Worm (Caenorhabditis elegans) whole organism, L4/young adult: Measurements from ENCODE around the gene F25H9.2.
"Not testable (repeated sequence)": the region's sequence is repeated elsewhere in the genome, so short reads cannot be mapped to it uniquely, and the experiment has no call there.

Experiments used
- W03F9.2 ChIP-seq: fragments of 150-350 bp; optimal IDR thresholded peaks from 2 replicates; lab custom pipeline; 2014; ENCODE audit warnings: missing biosample characterization, missing genetic modification characterization
- dao-5 ChIP-seq: sonication (generic microtip); optimal IDR thresholded peaks from 2 replicates; lab custom pipeline; 2016; ENCODE audit warnings: missing genotype, missing genetic modification characterization, moderate library complexity, missing compliant biosample characterization
- him-1 ChIP-seq: sonication (generic microtip); optimal IDR thresholded peaks from 2 replicates; lab custom pipeline; 2016; ENCODE audit warnings: missing genotype, missing genetic modification reagents, missing genetic modification characterization, missing compliant biosample characterization

F25H9.2 gene

DNA sequence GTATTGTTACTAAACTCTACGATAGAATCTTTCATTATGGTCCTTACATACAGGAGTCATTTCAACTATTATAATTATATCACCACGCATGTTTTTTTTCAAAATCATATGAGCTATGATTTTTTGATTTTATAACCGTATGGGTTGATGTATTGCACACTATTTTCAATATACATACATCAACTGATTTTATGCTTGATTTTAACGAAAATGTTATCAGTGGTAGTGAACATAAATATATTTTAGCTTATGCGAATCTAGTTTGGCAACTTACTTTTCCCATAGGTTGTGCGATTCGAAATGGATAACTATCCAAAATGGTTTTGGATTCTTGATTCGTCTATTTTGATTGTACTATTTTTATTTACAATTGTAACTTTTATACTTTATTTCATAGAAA, 34.3 kb upstream of the F25H9.2 start, which contains the start of gene srv-10:
Gene srv-10, plus strand, starts transcription at position 301 of the 400 bp plus-strand sequence.
- no peak for TF ChIP-seq dao-5 (tag; lab: Kevin White, UChicago)
- TF ChIP-seq W03F9.2 (tag; lab: Kevin White, UChicago), result no peak
- no peak for TF ChIP-seq him-1 (tag; lab: Kevin White, UChicago)

ce11 chrV:13426764-13427163, 31.1 kb upstream of the F25H9.2 start, which contains the start of gene srd-18:
srd-18 (minus strand) TSS chrV:13426864.
- TF ChIP-seq W03F9.2 (tag; lab: Kevin White, UChicago), result no peak
- TF ChIP-seq him-1 (tag; lab: Kevin White, UChicago), result no peak
- TF ChIP-seq dao-5 (tag; lab: Kevin White, UChicago), result no peak

- no peak for TF ChIP-seq W03F9.2 (tag; lab: Kevin White, UChicago)
- no peak for TF ChIP-seq dao-5 (tag; lab: Kevin White, UChicago)
- no peak for TF ChIP-seq him-1 (tag; lab: Kevin White, UChicago)
Observed at ce11 chrV:13427378-13427777, 30.5 kb upstream of the F25H9.2 start.

DNA sequence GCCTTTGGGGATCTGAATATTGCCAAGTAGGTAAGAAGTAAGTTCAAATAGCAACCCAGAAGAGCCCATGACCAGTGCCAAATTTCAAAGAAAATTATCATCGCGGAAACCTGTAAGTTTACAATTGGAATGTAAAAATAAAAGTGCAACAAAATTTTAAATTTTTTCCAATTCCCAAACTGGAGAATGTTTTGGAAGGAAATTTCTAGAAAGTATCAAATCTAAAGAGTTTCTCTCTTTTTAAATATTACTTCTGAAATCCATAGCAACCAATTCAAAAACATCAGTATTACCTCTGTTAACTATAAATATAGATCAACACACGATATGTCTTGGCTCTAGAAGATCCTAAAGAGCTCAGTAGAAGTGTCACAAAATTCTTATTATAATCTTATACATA, 29.2 kb upstream of the F25H9.2 start, which contains the start of gene srd-19:
Gene srd-19, minus strand, starts transcription at position 101 of the 400 bp plus-strand sequence.
- no peak for TF ChIP-seq him-1 (tag; lab: Kevin White, UChicago)
- no peak for TF ChIP-seq dao-5 (tag; lab: Kevin White, UChicago)

DNA sequence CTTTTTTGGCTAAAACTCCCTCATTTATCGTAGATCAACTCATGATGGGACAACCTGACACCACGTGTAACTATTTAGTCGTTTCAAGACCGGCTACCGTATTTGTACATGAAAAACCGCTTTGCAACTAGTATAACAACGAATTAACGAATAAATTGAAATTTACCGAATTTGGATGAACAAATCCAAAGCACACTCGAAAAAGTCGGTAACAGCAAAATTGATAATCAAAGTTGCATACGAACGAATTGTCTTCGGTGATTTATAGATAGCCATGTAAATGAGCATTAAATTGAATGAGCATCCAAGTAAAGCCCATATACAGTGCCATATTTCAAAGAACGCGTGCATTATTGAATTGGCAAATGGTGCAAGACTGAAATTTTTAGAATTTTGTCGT, 25.5 kb upstream of the F25H9.2 start, which contains the start of gene srd-17:
Gene srd-17, minus strand, starts transcription at position 351 of the 400 bp plus-strand sequence.
- TF ChIP-seq W03F9.2 (tag; lab: Kevin White, UChicago), result no peak
- no peak for TF ChIP-seq him-1 (tag; lab: Kevin White, UChicago)
- TF ChIP-seq dao-5 (tag; lab: Kevin White, UChicago), result no peak

DNA sequence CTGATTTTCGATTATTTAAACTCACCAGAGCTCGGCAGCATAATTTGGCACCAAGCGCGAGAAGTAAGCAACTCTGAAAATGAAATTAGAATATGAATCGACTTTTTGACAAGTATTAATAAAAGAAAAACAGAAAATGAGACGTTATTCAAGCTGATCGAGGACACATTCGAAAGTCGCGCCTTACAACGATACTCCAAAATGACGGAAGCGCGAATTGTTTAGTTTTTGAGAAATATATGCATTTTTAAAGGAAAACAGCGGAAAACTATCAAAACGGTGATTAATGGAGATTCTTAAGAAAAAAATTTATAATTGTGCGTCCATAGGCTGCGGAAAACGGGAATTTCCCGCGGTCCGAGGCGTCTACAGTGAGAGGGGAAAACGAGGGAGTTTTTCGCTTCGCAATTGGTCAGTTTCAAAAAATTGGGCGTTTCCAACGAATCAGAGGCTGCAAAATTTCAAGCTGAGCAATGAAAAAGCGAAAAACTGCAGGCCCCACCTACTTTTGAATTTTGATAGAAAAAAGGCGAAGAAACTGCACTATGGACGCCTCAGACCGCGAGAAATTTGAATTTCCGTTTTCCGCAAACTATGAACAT, 20.3 kb upstream of the F25H9.2 start, which contains the start of gene mes-4:
Gene mes-4, minus strand, starts transcription at position 73 of the 602 bp plus-strand sequence.
- no peak for TF ChIP-seq dao-5 (tag; lab: Kevin White, UChicago)
- TF ChIP-seq him-1 (tag; lab: Kevin White, UChicago), result no peak

DNA sequence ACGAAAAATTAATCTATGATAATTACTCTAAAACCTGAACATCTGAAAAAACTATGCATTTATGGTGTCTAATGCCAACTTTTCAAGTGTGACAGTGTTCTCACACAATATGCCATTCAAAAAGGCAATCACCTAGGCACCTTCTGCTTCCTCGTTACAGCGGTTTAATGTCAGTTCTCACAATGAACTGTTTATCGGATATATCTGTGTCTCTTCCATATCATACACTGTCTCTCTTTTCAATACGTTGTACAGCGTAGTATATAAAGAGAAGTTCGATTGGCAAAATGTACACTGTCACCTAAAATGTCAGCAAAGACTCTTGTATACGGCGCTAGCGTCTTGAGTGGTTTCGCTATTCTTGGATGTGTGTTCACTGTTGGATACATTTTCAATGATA, 16.2 kb upstream of the F25H9.2 start, which contains the start of gene col-162:
Gene col-162, plus strand, starts transcription at position 301 of the 400 bp plus-strand sequence.
- no peak for TF ChIP-seq him-1 (tag; lab: Kevin White, UChicago)
- TF ChIP-seq dao-5 (tag; lab: Kevin White, UChicago), result no peak
- TF ChIP-seq W03F9.2 (tag; lab: Kevin White, UChicago), result no peak

- TF ChIP-seq him-1 (tag; lab: Kevin White, UChicago) (no peak), dao-5 (tag; lab: Kevin White, UChicago) (no peak), W03F9.2 (tag; lab: Kevin White, UChicago) (no peak)
Observed at ce11 chrV:13442819-13443218, 15.1 kb upstream of the F25H9.2 start.

DNA sequence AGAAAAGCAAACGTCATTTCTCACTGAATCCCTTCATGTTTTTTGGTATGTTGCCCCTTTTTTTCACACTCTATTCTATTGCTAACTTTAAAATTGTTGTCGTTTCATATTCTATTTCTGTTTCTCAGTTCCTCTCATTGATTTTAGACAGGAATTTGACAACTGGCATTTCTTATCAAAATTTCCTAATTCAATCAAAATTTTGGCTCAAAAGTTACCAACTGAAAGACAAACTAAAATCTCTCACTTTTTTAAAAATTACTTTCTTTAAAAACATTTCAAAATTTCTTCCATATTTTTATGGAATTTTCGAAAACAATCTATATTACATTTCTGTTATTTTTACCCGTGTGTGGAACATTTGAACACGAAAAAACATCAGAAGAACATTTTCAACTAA, 14.3 kb upstream of the F25H9.2 start, which contains the start of gene Y2H9A.6:
Gene Y2H9A.6, plus strand, starts transcription at position 301 of the 400 bp plus-strand sequence.
- TF ChIP-seq W03F9.2, dao-5, him-1 (tag; lab: Kevin White, UChicago): not testable (repeated sequence)

DNA sequence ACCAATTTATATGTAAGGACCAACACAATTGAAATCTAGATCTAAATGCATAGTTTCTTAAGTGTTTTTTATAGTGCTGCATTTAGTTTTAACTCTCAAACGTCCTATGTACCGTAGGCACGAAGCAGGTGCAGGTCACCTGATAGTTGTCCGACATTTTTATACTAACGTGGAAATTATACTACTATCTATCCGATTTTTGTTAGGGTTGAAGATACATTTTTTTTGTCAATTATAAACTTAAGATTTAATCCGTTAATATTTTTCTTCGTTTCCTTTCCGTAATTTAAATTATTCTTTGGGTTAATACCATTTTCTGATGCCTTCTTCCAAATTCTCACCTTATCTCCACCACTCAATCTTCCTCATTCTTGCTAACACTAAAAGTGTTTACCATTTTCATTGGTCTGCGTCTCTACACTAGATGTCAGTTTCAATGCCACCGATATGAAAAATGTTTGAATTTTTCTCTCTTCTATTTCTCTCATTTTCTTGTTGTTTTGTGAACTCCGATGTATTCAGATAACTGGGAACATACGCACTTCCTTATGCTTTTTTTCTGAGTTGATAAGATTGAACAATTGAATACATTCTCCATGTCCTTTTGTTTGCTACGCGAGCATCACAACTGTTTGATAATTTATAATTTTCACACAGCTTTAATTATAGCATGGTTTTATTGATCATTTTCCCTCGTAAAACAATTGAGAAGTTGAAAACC, 12.5 kb upstream of the F25H9.2 start, which contains the start of gene Y2H9A.4:
Gene Y2H9A.4, plus strand, starts transcription at position 671 of the 721 bp plus-strand sequence.
- TF ChIP-seq W03F9.2 (tag; lab: Kevin White, UChicago), result no peak
- TF ChIP-seq him-1 (tag; lab: Kevin White, UChicago), result no peak

DNA sequence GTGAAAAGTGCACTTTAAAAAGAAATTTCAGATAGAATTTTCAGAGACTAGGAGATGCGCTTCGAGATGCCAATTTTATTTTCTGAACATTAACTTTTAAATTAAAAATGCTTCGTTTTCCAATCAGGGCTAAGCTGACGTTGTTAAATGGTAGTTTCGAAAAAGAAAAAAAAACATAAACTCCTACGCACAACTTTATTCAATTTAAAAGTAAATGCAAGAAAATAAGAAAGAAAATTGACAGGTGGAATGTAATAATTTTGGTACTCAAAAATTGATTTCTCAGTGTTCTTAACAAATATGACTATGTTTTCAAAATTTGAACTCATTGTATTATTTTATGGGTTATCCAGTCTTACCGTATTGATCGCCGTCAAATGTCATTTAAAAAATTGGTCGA, 4.5 kb upstream of the F25H9.2 start, which contains the start of gene lurp-2:
Gene lurp-2, plus strand, starts transcription at position 301 of the 400 bp plus-strand sequence.
- TF ChIP-seq dao-5 (tag; lab: Kevin White, UChicago), result no peak
- no peak for TF ChIP-seq W03F9.2 (tag; lab: Kevin White, UChicago)
- no peak for TF ChIP-seq him-1 (tag; lab: Kevin White, UChicago)

- TF ChIP-seq him-1 (tag; lab: Kevin White, UChicago) (no peak), dao-5 (tag; lab: Kevin White, UChicago) (no peak), W03F9.2 (tag; lab: Kevin White, UChicago) (no peak)
Observed at ce11 chrV:13455448-13455847, 2.4 kb upstream of the F25H9.2 start, which contains the start of gene lurp-3. lurp-3 (plus strand) TSS chrV:13455748.

ce11 chrV:13459323-13459722, 1.4 kb downstream of the F25H9.2 start, which contains the start of gene bath-39:
bath-39 (plus strand) TSS chrV:13459459.
- no peak for TF ChIP-seq him-1 (tag; lab: Kevin White, UChicago)
- TF ChIP-seq W03F9.2 (tag; lab: Kevin White, UChicago), result no peak
- no peak for TF ChIP-seq dao-5 (tag; lab: Kevin White, UChicago)
